Fruit fly (Drosophila melanogaster) whole organism, prepupa: ENCODE data around the gene pbl.

Experiments used
- CG11762 ChIP-seq: fragments of 200-800 bp; sonication (Bioruptor generic); optimal IDR thresholded peaks from 3 replicates; lab custom pipeline; 2016; ENCODE audit warnings: missing biosample characterization, missing genetic modification characterization; ENCODE audit not compliant: insufficient read depth
- CG6854 ChIP-seq: fragments of 200-800 bp; sonication (Bioruptor generic); optimal IDR thresholded peaks from 2 replicates; lab custom pipeline; 2017; ENCODE audit warnings: missing biosample characterization, mild to moderate bottlenecking, missing genetic modification characterization
- CG7368 ChIP-seq: fragments of 200-800 bp; sonication (Bioruptor generic); optimal IDR thresholded peaks from 3 replicates; lab custom pipeline; 2016; ENCODE audit warnings: missing biosample characterization, missing genetic modification characterization
- CG8319 ChIP-seq: fragments of 200-800 bp; sonication (Bioruptor generic); optimal IDR thresholded peaks from 3 replicates; lab custom pipeline; 2016; ENCODE audit warnings: missing biosample characterization, missing genetic modification characterization
- Eip75B ChIP-seq: fragments of 200-800 bp; sonication (Bioruptor generic); optimal IDR thresholded peaks from 3 replicates; lab custom pipeline; 2016; ENCODE audit warnings: missing biosample characterization, missing genetic modification characterization
- Ets96B ChIP-seq: fragments of 200-800 bp; optimal IDR thresholded peaks from 2 replicates; lab custom pipeline; 2019; ENCODE audit warnings: missing biosample characterization, mild to moderate bottlenecking, missing genetic modification characterization, moderate library complexity
- dsx ChIP-seq: fragments of 200-800 bp; optimal IDR thresholded peaks from 3 replicates; lab custom pipeline; 2019; ENCODE audit warnings: missing biosample characterization, mild to moderate bottlenecking, missing genetic modification characterization, moderate library complexity; ENCODE audit not compliant: poor library complexity, severe bottlenecking
- net ChIP-seq: fragments of 200-800 bp; sonication (Bioruptor generic); optimal IDR thresholded peaks from 3 replicates; lab custom pipeline; 2016; ENCODE audit warnings: missing biosample characterization, missing genetic modification characterization

- TF ChIP-seq net (no peak), CG11762 (GFP tag; lab: Kevin White, UChicago) (no peak), Eip75B (GFP tag; lab: Kevin White, UChicago) (no peak), CG7368 (GFP tag; lab: Kevin White, UChicago) (no peak), CG8319 (GFP tag; lab: Kevin White, UChicago) (no peak), CG6854 (no peak), Ets96B (no peak), dsx (GFP tag; lab: Kevin White, UChicago) (no peak)
Observed at dm6 chr3L:7893840-7894239, 17.9 kb downstream of the pbl start.
